Worm (Caenorhabditis elegans) whole organism, L2 larva: ENCODE results near the gene sec-3.

Source experiments
- C34F6.9 ChIP-seq: fragments of 150-350 bp; optimal IDR thresholded peaks from 2 replicates; lab custom pipeline; 2014; ENCODE audit warnings: missing biosample characterization, missing genetic modification characterization
- F13H6.1 ChIP-seq: sonication (generic microtip); optimal IDR thresholded peaks from 2 replicates; lab custom pipeline; 2016; ENCODE audit warnings: missing genetic modification characterization, missing compliant biosample characterization
- R02D3.7 ChIP-seq: fragments of 150-350 bp; optimal IDR thresholded peaks from 2 replicates; lab custom pipeline; 2014; ENCODE audit warnings: missing biosample characterization, missing genetic modification characterization
- ZK546.5 ChIP-seq: sonication (generic microtip); optimal IDR thresholded peaks from 2 replicates; lab custom pipeline; 2017; ENCODE audit warnings: missing biosample characterization, missing genetic modification characterization
- alr-1 ChIP-seq: fragments of 150-350 bp; optimal IDR thresholded peaks from 2 replicates; lab custom pipeline; 2014; ENCODE audit warnings: missing biosample characterization, missing genetic modification characterization
- aly-2 ChIP-seq: fragments of 150-350 bp; optimal IDR thresholded peaks from 2 replicates; lab custom pipeline; 2014; ENCODE audit warnings: missing biosample characterization, missing genetic modification characterization
- blmp-1 ChIP-seq: sonication (generic microtip); optimal IDR thresholded peaks from 2 replicates; lab custom pipeline; 2017; ENCODE audit warnings: missing genetic modification characterization, mild to moderate bottlenecking, missing compliant biosample characterization, antibody characterized with exemption, moderate library complexity; ENCODE audit not compliant: insufficient read depth
- ceh-82 ChIP-seq: fragments of 150-350 bp; optimal IDR thresholded peaks from 2 replicates; lab custom pipeline; 2014; ENCODE audit warnings: missing biosample characterization, missing genetic modification characterization
- crh-2 ChIP-seq: sonication (generic microtip); optimal IDR thresholded peaks from 2 replicates; lab custom pipeline; 2017; ENCODE audit warnings: missing biosample characterization, missing genetic modification characterization
- egl-27 ChIP-seq: sonication (generic microtip); optimal IDR thresholded peaks from 3 replicates; lab custom pipeline; 2017; ENCODE audit warnings: missing biosample characterization, missing genetic modification reagents, missing genetic modification characterization
- fos-1 ChIP-seq: fragments of 150-350 bp; optimal IDR thresholded peaks from 2 replicates; lab custom pipeline; 2014; ENCODE audit warnings: missing biosample characterization, missing genetic modification characterization
- gmeb-1 ChIP-seq: fragments of 150-350 bp; optimal IDR thresholded peaks from 2 replicates; lab custom pipeline; 2014; ENCODE audit warnings: missing biosample characterization, missing genetic modification characterization
- lin-11 ChIP-seq: fragments of 150-350 bp; sonication (generic microtip); optimal IDR thresholded peaks from 2 replicates; lab custom pipeline; 2014; ENCODE audit warnings: missing biosample characterization, missing genetic modification characterization, inconsistent platforms, mixed read lengths
- lin-13 ChIP-seq: fragments of 150-350 bp; optimal IDR thresholded peaks from 2 replicates; lab custom pipeline; 2014; ENCODE audit warnings: missing biosample characterization, missing genetic modification reagents, missing genetic modification characterization
- lin-39 ChIP-seq: fragments of 150-350 bp; optimal IDR thresholded peaks from 2 replicates; lab custom pipeline; 2014; ENCODE audit warnings: missing biosample characterization, missing genetic modification reagents, missing genetic modification characterization
- lsy-2 ChIP-seq, 2 experiments: fragments of 150-350 bp in 1 of 2; sonication (generic microtip) in 1 of 2; optimal IDR thresholded peaks; 2 replicates each; lab custom pipeline; 2014 to 2017; ENCODE audit warnings: missing biosample characterization in 2 of 2, missing genetic modification characterization in 2 of 2
- mab-5 ChIP-seq: fragments of 150-350 bp; optimal IDR thresholded peaks from 2 replicates; lab custom pipeline; 2014; ENCODE audit warnings: missing biosample characterization, missing genetic modification characterization
- mdl-1 ChIP-seq, 2 experiments: fragments of 150-350 bp in 1 of 2; sonication (generic microtip) in 1 of 2; optimal IDR thresholded peaks; 2 replicates each; lab custom pipeline; 2017; ENCODE audit warnings: missing biosample characterization in 2 of 2, missing genetic modification characterization in 2 of 2
- nhr-11 ChIP-seq: fragments of 150-350 bp; optimal IDR thresholded peaks from 2 replicates; lab custom pipeline; 2014; ENCODE audit warnings: missing biosample characterization, missing genetic modification characterization
- nhr-12 ChIP-seq: fragments of 150-350 bp; optimal IDR thresholded peaks from 2 replicates; lab custom pipeline; 2014; ENCODE audit warnings: missing biosample characterization, missing genetic modification characterization
- nhr-129 ChIP-seq: fragments of 150-350 bp; optimal IDR thresholded peaks from 2 replicates; lab custom pipeline; 2014; ENCODE audit warnings: missing biosample characterization, missing genetic modification characterization
- nhr-21 ChIP-seq: fragments of 150-350 bp; optimal IDR thresholded peaks from 2 replicates; lab custom pipeline; 2014; ENCODE audit warnings: missing biosample characterization, missing genetic modification characterization
- nhr-237 ChIP-seq: fragments of 150-350 bp; optimal IDR thresholded peaks from 2 replicates; lab custom pipeline; 2014; ENCODE audit warnings: missing biosample characterization, missing genetic modification characterization
- nhr-6 ChIP-seq: fragments of 150-350 bp; optimal IDR thresholded peaks from 2 replicates; lab custom pipeline; 2014; ENCODE audit warnings: missing biosample characterization, missing genetic modification characterization
- nhr-77 ChIP-seq: fragments of 150-350 bp; optimal IDR thresholded peaks from 2 replicates; lab custom pipeline; 2014; ENCODE audit warnings: missing biosample characterization, missing genetic modification characterization
- peb-1 ChIP-seq: fragments of 150-350 bp; optimal IDR thresholded peaks from 2 replicates; lab custom pipeline; 2014; ENCODE audit warnings: missing biosample characterization, missing genetic modification characterization
- sem-4 ChIP-seq: fragments of 150-350 bp; optimal IDR thresholded peaks from 2 replicates; lab custom pipeline; 2014; ENCODE audit warnings: missing biosample characterization, missing genetic modification reagents, missing genetic modification characterization
- skn-1 ChIP-seq: sonication (generic microtip); optimal IDR thresholded peaks from 2 replicates; lab custom pipeline; 2017; ENCODE audit warnings: missing biosample characterization, missing genetic modification characterization
- sma-3 ChIP-seq: sonication (generic microtip); optimal IDR thresholded peaks from 2 replicates; lab custom pipeline; 2016; ENCODE audit warnings: missing genetic modification reagents, missing genetic modification characterization, missing compliant biosample characterization
- sma-9 ChIP-seq, 2 experiments: fragments of 150-350 bp in 1 of 2; sonication (generic microtip) in 1 of 2; optimal IDR thresholded peaks; 2 replicates each; lab custom pipeline; 2014 to 2016; ENCODE audit warnings: missing genetic modification characterization in 2 of 2, mild to moderate bottlenecking in 1 of 2, missing biosample characterization in 1 of 2, missing compliant biosample characterization in 1 of 2, missing genetic modification reagents in 1 of 2, moderate library complexity in 1 of 2
- snpc-4 ChIP-seq: fragments of 150-350 bp; optimal IDR thresholded peaks from 2 replicates; lab custom pipeline; 2014; ENCODE audit warnings: missing biosample characterization, missing genetic modification characterization
- unc-39 ChIP-seq: fragments of 150-350 bp; optimal IDR thresholded peaks from 2 replicates; lab custom pipeline; 2014; ENCODE audit warnings: missing biosample characterization, missing genetic modification characterization
- unc-55 ChIP-seq: fragments of 150-350 bp; sonication (generic microtip); optimal IDR thresholded peaks from 3 replicates; lab custom pipeline; 2014; ENCODE audit warnings: missing biosample characterization, missing genetic modification reagents, missing genetic modification characterization
- unc-62 ChIP-seq: fragments of 150-350 bp; optimal IDR thresholded peaks from 2 replicates; lab custom pipeline; 2014; ENCODE audit warnings: missing biosample characterization, missing genetic modification reagents, missing genetic modification characterization
- zag-1 ChIP-seq: fragments of 150-350 bp; optimal IDR thresholded peaks from 2 replicates; lab custom pipeline; 2014; ENCODE audit warnings: missing biosample characterization, missing genetic modification characterization
- ztf-1 ChIP-seq: fragments of 200-800 bp; sonication (Bioruptor generic); conservative IDR thresholded peaks from 2 replicates; pipeline ENCODE4 v1.3.6; 2022; ENCODE audit warnings: missing genetic modification characterization, missing compliant biosample characterization
- ztf-4 ChIP-seq: fragments of 150-350 bp; optimal IDR thresholded peaks from 2 replicates; lab custom pipeline; 2014; ENCODE audit warnings: missing biosample characterization, missing genetic modification characterization

sec-3 gene

ce11 chrX:3056098-3056497, 43.6 kb downstream of the sec-3 start:
- TF ChIP-seq snpc-4 (tag; lab: Kevin White, UChicago), result peak; percentile 32
- no peak for TF ChIP-seq sma-3 (GFP tag; lab: Kevin White, UChicago)

DNA sequence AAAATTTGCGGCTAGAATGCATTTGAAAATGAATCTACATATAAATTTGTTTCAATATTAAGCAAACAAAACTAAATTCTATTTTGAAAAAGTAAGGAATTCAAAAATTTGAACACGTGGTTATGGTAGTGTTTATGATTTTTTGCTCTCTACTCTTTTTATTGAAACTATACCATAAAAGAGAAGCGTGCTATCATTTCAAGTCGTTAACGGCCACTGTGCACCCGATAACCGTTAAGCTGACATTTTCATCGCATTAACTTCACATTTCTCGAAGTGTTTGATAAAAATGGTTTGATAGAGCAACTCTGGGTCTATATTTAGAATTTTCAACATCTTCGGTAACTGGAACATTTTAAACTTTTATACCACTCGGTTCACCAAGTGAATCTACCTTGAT, 44.9 kb downstream of the sec-3 start, which contains the start of gene twk-26:
Gene twk-26 (minus strand): TSS at position 23 of the 400 bp plus-strand sequence.
- TF ChIP-seq aly-2, result no peak
- no peak for TF ChIP-seq skn-1 (tag; lab: Kevin White, UChicago)
- no peak for TF ChIP-seq nhr-77 (tag; lab: Kevin White, UChicago)
- peak; percentile 37 for TF ChIP-seq fos-1
- peak; percentile 43 for TF ChIP-seq sma-9 (GFP tag; optimal IDR thresholded peaks at IDR 0.05; lab: Kevin White, UChicago)
- no peak for TF ChIP-seq sma-9 (tag; optimal IDR thresholded peaks at IDR 0.05; lab: Kevin White, UChicago)
- TF ChIP-seq, all 48 proteins: peak for 2

DNA sequence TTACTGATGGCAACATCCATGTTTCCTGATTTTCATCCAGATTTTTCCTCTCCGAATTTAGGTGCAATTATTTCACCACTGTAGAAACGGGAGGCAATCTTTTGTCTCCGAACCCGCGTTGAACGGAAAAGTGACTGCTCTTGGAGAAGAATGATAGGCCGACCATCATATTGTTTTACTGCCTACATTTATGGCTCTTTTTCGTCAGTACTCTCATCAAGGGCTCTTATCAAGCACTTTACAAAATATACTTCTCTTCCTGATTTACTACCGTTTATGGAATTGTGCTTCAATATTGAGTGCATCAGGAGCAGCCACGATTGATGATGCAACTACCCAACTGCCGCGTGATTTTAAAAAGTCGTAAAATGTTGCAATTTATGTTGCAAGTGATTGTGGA, 45.3 kb downstream of the sec-3 start:
- TF ChIP-seq nhr-12 (tag; lab: Kevin White, UChicago) (no peak), sma-9 (GFP tag; optimal IDR thresholded peaks at IDR 0.05; lab: Kevin White, UChicago) (peak; percentile 27), sma-9 (tag; optimal IDR thresholded peaks at IDR 0.05; lab: Kevin White, UChicago) (no peak), nhr-237 (no peak), ZK546.5 (tag; lab: Kevin White, UChicago) (no peak), alr-1 (tag; lab: Kevin White, UChicago) (no peak), lin-11 (tag; lab: Kevin White, UChicago) (no peak), sem-4 (tag; lab: Kevin White, UChicago) (no peak), ztf-1 (GFP tag; lab: Robert Waterston, UW) (no peak), egl-27 (no peak)

DNA sequence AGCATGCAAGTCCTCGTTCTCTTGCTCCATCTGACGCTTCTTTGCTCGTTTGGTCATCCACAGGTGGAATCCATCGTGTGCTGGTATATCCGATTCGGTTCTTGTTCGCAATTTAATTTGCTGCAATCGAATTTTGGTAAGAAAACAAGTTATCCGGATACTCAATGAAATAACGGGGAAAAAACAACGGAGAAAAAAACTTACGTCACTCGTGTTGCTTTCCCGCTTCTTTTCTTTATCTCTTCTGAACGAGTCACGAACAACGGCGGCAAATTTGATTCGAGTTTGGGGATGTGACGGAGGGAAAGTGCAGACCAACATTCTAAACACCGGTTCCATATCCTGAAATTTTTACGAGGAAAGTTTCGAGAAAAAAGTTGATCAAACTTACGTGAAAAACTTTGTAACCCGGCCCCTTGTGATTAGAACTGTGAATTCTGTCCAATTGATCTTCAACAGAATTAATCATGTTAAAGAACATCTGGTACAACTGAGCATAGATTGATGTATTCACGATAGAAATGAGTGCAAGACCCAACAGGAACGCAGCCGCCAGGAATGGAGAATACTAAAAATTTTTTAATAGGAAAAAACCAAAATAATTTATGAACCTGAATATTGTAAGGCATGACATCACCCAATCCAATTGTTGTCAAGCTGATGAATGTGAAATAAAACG, 48.2 kb downstream of the sec-3 start:
- TF ChIP-seq sma-3 (GFP tag; lab: Kevin White, UChicago), result no peak
- TF ChIP-seq nhr-237, result no peak

ce11 chrX:3049233-3049632, 50.4 kb downstream of the sec-3 start:
- TF ChIP-seq sma-9 (GFP tag; optimal IDR thresholded peaks at IDR 0.05; lab: Kevin White, UChicago) (peak; percentile 61), sma-9 (tag; optimal IDR thresholded peaks at IDR 0.05; lab: Kevin White, UChicago) (no peak), nhr-129 (tag; lab: Kevin White, UChicago) (peak; percentile 78), unc-62 (GFP tag; lab: Kevin White, UChicago) (no peak), C34F6.9 (tag; lab: Kevin White, UChicago) (peak; percentile 58), R02D3.7 (tag; lab: Kevin White, UChicago) (no peak), egl-27 (peak; percentile 56), aly-2 (no peak), zag-1 (tag; lab: Kevin White, UChicago) (peak; percentile 28), nhr-6 (tag; lab: Kevin White, UChicago) (no peak), sem-4 (tag; lab: Kevin White, UChicago) (peak; percentile 30), lsy-2 (tag; optimal IDR thresholded peaks at IDR 0.05; lab: Kevin White, UChicago) (peak in 1 of 2 experiments; percentile 60), fos-1 (peak; percentile 70), crh-2 (peak; percentile 49), snpc-4 (tag; lab: Kevin White, UChicago) (no peak), mab-5 (tag; lab: Kevin White, UChicago) (peak; percentile 41), lin-11 (tag; lab: Kevin White, UChicago) (peak; percentile 47), F13H6.1 (peak; percentile 76), unc-55 (peak; percentile 78), mdl-1 (tag; optimal IDR thresholded peaks at IDR 0.05; lab: Kevin White, UChicago) (peak; percentile 37 to 46)

ce11 chrX:3048696-3049095, 51.0 kb downstream of the sec-3 start:
- TF ChIP-seq gmeb-1 (tag; lab: Kevin White, UChicago) (no peak), ztf-1 (GFP tag; lab: Robert Waterston, UW) (no peak), nhr-11 (tag; lab: Kevin White, UChicago) (no peak), peb-1 (tag; lab: Kevin White, UChicago) (no peak), unc-39 (tag; lab: Kevin White, UChicago) (no peak), lin-11 (tag; lab: Kevin White, UChicago) (no peak), nhr-237 (no peak), nhr-21 (no peak), ceh-82 (tag; lab: Kevin White, UChicago) (no peak), lin-13 (GFP tag; lab: Kevin White, UChicago) (no peak), lsy-2 (tag; optimal IDR thresholded peaks at IDR 0.05; lab: Kevin White, UChicago) (no peak), blmp-1 (tag; lab: Kevin White, UChicago) (no peak), lin-39 (tag; lab: Kevin White, UChicago) (no peak), ztf-4 (no peak), R02D3.7 (tag; lab: Kevin White, UChicago) (no peak), alr-1 (tag; lab: Kevin White, UChicago) (no peak), nhr-6 (tag; lab: Kevin White, UChicago) (no peak)
